Worm (Caenorhabditis elegans) whole organism, L3 larva: ENCODE data around the gene F35D2.2.

ENCODE experiments used
- aly-2 ChIP-seq: fragments of 150-350 bp; optimal IDR thresholded peaks from 2 replicates; lab custom pipeline; 2014; ENCODE audit warnings: missing biosample characterization, missing genetic modification characterization
- ama-1 ChIP-seq: fragments of 150-350 bp; optimal IDR thresholded peaks from 2 replicates; lab custom pipeline; 2018
- ceh-82 ChIP-seq: fragments of 150-350 bp; optimal IDR thresholded peaks from 2 replicates; lab custom pipeline; 2014; ENCODE audit warnings: missing biosample characterization, missing genetic modification characterization
- fkh-10 ChIP-seq: sonication (generic microtip); optimal IDR thresholded peaks from 2 replicates; lab custom pipeline; 2017; ENCODE audit warnings: missing biosample characterization, missing genetic modification reagents, missing genetic modification characterization
- fos-1 ChIP-seq: fragments of 150-350 bp; optimal IDR thresholded peaks from 2 replicates; lab custom pipeline; 2014; ENCODE audit warnings: missing biosample characterization, missing genetic modification characterization
- lin-15B ChIP-seq: fragments of 150-350 bp; optimal IDR thresholded peaks from 2 replicates; lab custom pipeline; 2014; ENCODE audit warnings: missing biosample characterization, missing genetic modification characterization
- nhr-12 ChIP-seq: fragments of 150-350 bp; optimal IDR thresholded peaks from 2 replicates; lab custom pipeline; 2014; ENCODE audit warnings: missing biosample characterization, missing genetic modification characterization
- nhr-25 ChIP-seq: sonication (generic microtip); optimal IDR thresholded peaks from 2 replicates; lab custom pipeline; 2017; ENCODE audit warnings: missing biosample characterization, missing genetic modification characterization
- nhr-76 ChIP-seq: fragments of 150-350 bp; sonication (generic microtip); optimal IDR thresholded peaks from 5 replicates; lab custom pipeline; 2014; ENCODE audit warnings: missing biosample characterization, missing genetic modification characterization
- skn-1 ChIP-seq: fragments of 150-350 bp; optimal IDR thresholded peaks from 2 replicates; lab custom pipeline; 2014; ENCODE audit warnings: missing biosample characterization, missing genetic modification characterization
- snpc-4 ChIP-seq: fragments of 150-350 bp; optimal IDR thresholded peaks from 2 replicates; lab custom pipeline; 2014; ENCODE audit warnings: missing biosample characterization, missing genetic modification characterization
- unc-39 ChIP-seq: sonication (generic microtip); optimal IDR thresholded peaks from 4 replicates; lab custom pipeline; 2017; ENCODE audit warnings: missing biosample characterization, missing genetic modification characterization
- unc-62 ChIP-seq: fragments of 150-350 bp; sonication (generic microtip); optimal IDR thresholded peaks from 4 replicates; lab custom pipeline; 2014; ENCODE audit warnings: missing biosample characterization, missing genetic modification reagents, missing genetic modification characterization
- ztf-11 ChIP-seq: fragments of 150-350 bp; optimal IDR thresholded peaks from 2 replicates; lab custom pipeline; 2014; ENCODE audit warnings: missing biosample characterization, missing genetic modification characterization

DNA sequence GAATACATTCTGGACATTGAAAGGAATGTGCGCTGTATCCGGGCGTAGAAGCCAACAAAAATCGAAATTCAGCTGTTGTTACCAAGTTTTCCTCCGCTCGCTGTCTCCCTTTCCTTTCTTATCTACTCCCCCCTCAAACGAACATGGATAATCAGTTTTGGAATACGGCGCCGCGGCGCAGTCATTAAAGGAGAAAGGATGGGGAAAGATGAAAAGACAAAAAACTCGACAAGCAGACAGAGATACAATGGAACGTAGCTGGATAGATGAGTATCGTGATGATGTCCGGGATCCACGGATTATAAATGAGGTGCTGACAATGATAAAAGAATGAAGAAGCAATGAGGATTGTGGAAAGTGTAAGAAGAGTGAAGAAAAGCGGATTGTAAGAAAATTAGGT lies 28.9 kb upstream of the F35D2.2 start:
- peak; percentile 89 for TF ChIP-seq ama-1 (lab: Kevin White, UChicago)
- no peak for TF ChIP-seq fos-1
- no peak for TF ChIP-seq unc-62 (GFP tag; lab: Kevin White, UChicago)
- no peak for TF ChIP-seq nhr-76 (tag; lab: Kevin White, UChicago)
- no peak for TF ChIP-seq unc-39 (tag; lab: Kevin White, UChicago)
- TF ChIP-seq ztf-11, result no peak
- TF ChIP-seq snpc-4 (tag; lab: Kevin White, UChicago), result no peak
- TF ChIP-seq lin-15B, result no peak
- TF ChIP-seq aly-2 (tag; lab: Kevin White, UChicago), result no peak
- no peak for TF ChIP-seq nhr-12 (tag; lab: Kevin White, UChicago)
- TF ChIP-seq ceh-82 (tag; lab: Kevin White, UChicago), result no peak
- no peak for TF ChIP-seq skn-1 (tag; lab: Kevin White, UChicago)
- TF ChIP-seq nhr-25, result peak; percentile 9
- TF ChIP-seq fkh-10, result no peak
